Worm (Caenorhabditis elegans): ENCODE measurements around the gene srt-47.
A peak's percentile ranks its signal among the peaks of the same experiment; 100 is the strongest.
"Not testable (repeated sequence)": the region's sequence is repeated elsewhere in the genome, so short reads cannot be mapped to it uniquely, and the experiment has no call there.

srt-47 gene

DNA sequence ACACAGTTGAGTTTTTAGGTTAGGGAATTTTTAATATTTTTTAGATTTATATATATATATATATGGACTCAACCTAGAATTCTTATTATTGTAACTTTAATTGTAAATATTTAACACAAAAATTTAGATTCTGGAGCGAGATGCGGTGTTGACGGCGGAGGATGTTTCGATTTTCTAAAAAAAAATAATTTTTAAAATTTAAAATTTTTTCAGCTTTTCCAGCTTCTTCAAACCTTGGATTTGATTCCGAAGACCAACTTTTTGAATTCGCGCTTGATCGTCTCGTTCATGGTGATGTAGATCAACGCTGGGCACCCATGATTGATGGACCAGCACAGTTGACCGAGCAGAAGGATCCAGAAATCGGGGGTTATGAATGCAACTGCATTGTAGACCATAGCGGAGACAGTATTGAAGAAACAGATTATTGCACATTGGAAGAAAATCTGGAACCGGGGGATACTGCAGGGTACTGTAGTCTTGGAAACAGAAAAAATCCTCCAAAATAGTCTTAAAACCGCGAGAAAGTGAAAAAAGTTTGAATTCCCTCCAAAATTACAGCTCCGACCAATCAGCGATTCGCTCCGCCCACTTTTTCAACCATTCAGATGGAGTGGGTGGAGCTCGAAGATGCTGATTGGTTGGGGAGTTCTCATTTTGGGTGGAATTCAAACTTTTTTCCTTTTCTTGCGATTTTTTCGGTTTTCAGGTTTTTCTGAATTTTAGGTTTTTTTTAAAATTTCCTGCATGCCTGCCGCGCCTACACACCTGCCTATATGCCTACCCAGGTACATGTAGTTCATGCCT is 3.7 kb downstream of the srt-47 start (continued):
- TF ChIP-seq aptf-3 (GFP tag; IDR thresholded peaks at IDR 0.05) (0 out of 2 replicates have a peak, but pooled peaks have one; percentile 38), repo-1 (tag; optimal IDR thresholded peaks at IDR 0.05) (peak; percentile 66), F39B2.1 (GFP tag; IDR thresholded peaks at IDR 0.05) (no peak), B0336.3 (GFP tag; IDR thresholded peaks at IDR 0.05) (peak; percentile 65; the same call in 1 of the 2 replicates), ztf-25 (GFP tag; IDR thresholded peaks at IDR 0.05) (peak; percentile 60; the same call in 1 of the 2 replicates), athp-1 (tag; optimal IDR thresholded peaks at IDR 0.05) (peak; percentile 14), mxl-1 (tag; optimal IDR thresholded peaks at IDR 0.05) (no peak), snpc-4 (GFP tag; optimal IDR thresholded peaks at IDR 0.05) (peak; percentile 35), snpc-4 (tag; optimal IDR thresholded peaks at IDR 0.05) (peak in 2 of 4 experiments; percentile 18 to 77), aptf-2 (GFP tag; conservative IDR thresholded peaks at IDR 0.05) (0 out of 2 replicates have a peak, but pooled peaks have one; percentile 27), Y79H2A.3 (GFP tag; conservative IDR thresholded peaks at IDR 0.05) (0 out of 2 replicates have a peak, but pooled peaks have one; percentile 21), Y56A3A.18 (GFP tag; IDR thresholded peaks at IDR 0.05) (0 out of 2 replicates have a peak, but pooled peaks have one; percentile 21), attf-6 (GFP tag; IDR thresholded peaks at IDR 0.05) (0 out of 2 replicates have a peak, but pooled peaks have one; percentile 18), madf-6 (GFP tag; IDR thresholded peaks at IDR 0.05) (peak; percentile 49), snpc-3.4 (tag; optimal IDR thresholded peaks at IDR 0.05) (peak; percentile 3)

DNA sequence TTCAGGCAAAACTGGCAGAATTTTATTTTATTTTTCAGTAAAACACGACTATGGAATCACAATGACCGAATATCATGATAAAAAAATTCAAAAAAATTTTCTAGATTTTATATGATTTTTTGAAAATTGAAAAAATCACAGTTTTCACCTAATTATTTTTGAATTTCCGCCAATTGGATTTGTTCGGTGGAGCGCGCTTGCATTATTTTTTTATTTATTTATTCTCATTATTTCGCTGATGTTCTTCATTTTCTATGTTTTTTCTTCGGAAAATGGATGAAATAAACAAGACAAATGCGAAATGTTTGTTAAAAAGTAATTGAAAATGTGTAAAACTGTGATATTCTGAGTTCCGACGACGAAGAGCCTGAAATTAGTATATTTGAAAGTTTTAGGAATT is 5.2 kb downstream of the srt-47 start:
- TF ChIP-seq mcd-1 (GFP tag; IDR thresholded peaks at IDR 0.05) = 0 out of 2 replicates have a peak, but pooled peaks have one; percentile 29
- TF ChIP-seq snpc-4 (GFP tag; optimal IDR thresholded peaks at IDR 0.05) = not testable (repeated sequence)
- peak in 1 of 4 experiments; percentile 67 for TF ChIP-seq snpc-4 (tag; optimal IDR thresholded peaks at IDR 0.05)

DNA sequence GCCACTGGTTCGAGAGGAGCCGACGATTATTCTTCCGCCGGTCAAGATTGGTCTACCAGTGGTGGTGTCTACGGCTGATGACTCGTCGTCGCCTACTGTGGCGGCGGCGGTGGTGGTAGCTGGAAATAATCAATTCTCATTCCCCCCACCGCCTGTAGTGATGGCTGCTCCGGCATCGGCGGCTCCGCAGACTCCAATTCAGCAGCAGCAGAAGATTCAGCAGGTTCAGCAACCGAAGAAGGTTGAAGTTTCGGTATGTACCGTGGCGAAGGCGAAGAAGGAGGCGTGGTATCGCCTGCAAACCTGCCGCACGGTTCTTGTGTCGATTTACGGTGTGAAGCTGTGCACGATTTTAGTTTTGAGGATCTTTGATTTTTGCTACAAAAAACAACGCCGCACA is 7.0 kb downstream of the srt-47 start:
- TF ChIP-seq rpc-1 (optimal IDR thresholded peaks at IDR 0.05) (no peak), rpc-1 (tag; optimal IDR thresholded peaks at IDR 0.05) (no peak), cebp-2 (GFP tag; IDR thresholded peaks at IDR 0.05) (peak; percentile 83; the same call in 1 of the 2 replicates), hsf-1 (GFP tag; IDR thresholded peaks at IDR 0.05) (no peak), mes-4 (tag; optimal IDR thresholded peaks at IDR 0.05) (no peak), egrh-3 (GFP tag; IDR thresholded peaks at IDR 0.05) (peak; percentile 45; the same call in 1 of the 2 replicates), nfya-1 (tag; optimal IDR thresholded peaks at IDR 0.05; ENCODE audit: borderline replicate concordance, insufficient read depth) (no peak), hlh-12 (tag; optimal IDR thresholded peaks at IDR 0.05) (no peak), snpc-4 (GFP tag; optimal IDR thresholded peaks at IDR 0.05) (no peak), snpc-4 (tag; optimal IDR thresholded peaks at IDR 0.05) (peak in 1 of 4 experiments; percentile 37), D2030.7 (GFP tag; IDR thresholded peaks at IDR 0.05) (no peak), gei-17 (GFP tag; optimal IDR thresholded peaks at IDR 0.05) (no peak), bed-2 (GFP tag; IDR thresholded peaks at IDR 0.05) (no peak), ztf-18 (tag; optimal IDR thresholded peaks at IDR 0.05) (peak; percentile 37), dox-1 (GFP tag; IDR thresholded peaks at IDR 0.05) (0 out of 2 replicates have a peak, but pooled peaks have one; percentile 9), lin-26 (GFP tag; IDR thresholded peaks at IDR 0.05) (0 out of 2 replicates have a peak, but pooled peaks have one; percentile 37), zfh-2 (GFP tag; conservative IDR thresholded peaks at IDR 0.05) (peak; percentile 46; the same call in 1 of the 2 replicates)

DNA sequence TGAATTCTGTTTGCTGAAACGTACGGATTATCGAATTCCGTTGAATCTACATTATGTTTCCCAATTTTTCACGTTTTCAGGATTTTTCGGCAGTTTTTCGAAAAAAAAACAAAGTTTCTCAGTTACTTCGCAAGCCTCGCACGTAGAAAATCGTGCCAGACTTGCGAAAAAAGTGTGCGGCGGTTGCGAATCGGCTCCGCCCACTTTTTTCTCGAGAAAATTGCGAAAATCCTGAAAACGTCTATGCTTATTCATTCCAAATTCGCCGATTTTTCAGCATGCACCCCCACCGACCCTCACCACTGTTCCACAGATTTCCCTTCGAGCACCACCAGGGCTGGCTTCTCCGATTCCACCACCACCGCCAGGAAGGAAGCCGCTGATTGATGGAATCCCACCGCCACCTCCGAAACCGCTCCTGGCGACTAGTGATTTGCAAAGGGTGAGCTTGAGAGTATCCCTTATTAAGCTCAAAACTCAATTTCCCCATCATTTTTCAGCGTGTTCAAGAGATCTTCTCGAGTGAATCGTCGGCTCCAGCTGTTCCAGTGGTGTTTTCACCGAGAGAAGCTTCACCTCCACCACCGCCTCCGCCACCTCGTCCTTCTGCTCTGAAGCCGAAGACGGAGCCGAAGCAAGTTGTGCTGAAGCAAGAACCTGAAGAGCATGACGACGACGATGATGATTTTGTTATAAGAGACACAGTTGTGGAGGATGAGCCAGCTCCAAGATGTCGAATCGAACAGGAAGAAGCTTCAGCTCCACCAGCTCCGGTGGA is 10.8 kb downstream of the srt-47 start:
- TF ChIP-seq lin-54 (GFP tag; optimal IDR thresholded peaks at IDR 0.05) (peak; percentile 39), snpc-3.4 (tag; optimal IDR thresholded peaks at IDR 0.05) (no peak), ZK185.1 (tag; optimal IDR thresholded peaks at IDR 0.05; ENCODE audit: poor library complexity, severe bottlenecking) (no peak), B0336.3 (GFP tag; IDR thresholded peaks at IDR 0.05) (peak; percentile 83; the same call in 1 of the 2 replicates), sea-2 (GFP tag; IDR thresholded peaks at IDR 0.05) (no peak), dpff-1 (tag; optimal IDR thresholded peaks at IDR 0.05) (no peak), let-526 (GFP tag; IDR thresholded peaks at IDR 0.05) (no peak), ztf-18 (tag; optimal IDR thresholded peaks at IDR 0.05) (peak; percentile 76), F37B4.10 (GFP tag; IDR thresholded peaks at IDR 0.05) (0 out of 2 replicates have a peak, but pooled peaks have one; percentile 75), tbx-9 (tag; optimal IDR thresholded peaks at IDR 0.05; ENCODE audit: borderline replicate concordance) (no peak), repo-1 (tag; optimal IDR thresholded peaks at IDR 0.05) (no peak), somi-1 (GFP tag; optimal IDR thresholded peaks at IDR 0.05) (no peak), hsf-1 (GFP tag; IDR thresholded peaks at IDR 0.05) (no peak; the same call in 1 of the 2 replicates), ztf-26 (tag; optimal IDR thresholded peaks at IDR 0.05) (no peak), ets-4 (GFP tag; optimal IDR thresholded peaks at IDR 0.05) (no peak)
